Worm (Caenorhabditis elegans) whole organism, L2 larva: ENCODE measurements around the gene wht-7.

Experiments used
- ZK546.5 ChIP-seq: sonication (generic microtip); optimal IDR thresholded peaks from 2 replicates; lab custom pipeline; 2017; ENCODE audit warnings: missing biosample characterization, missing genetic modification characterization
- ama-1 ChIP-seq: fragments of 150-350 bp; optimal IDR thresholded peaks from 2 replicates; lab custom pipeline; 2018; ENCODE audit warnings: inconsistent platforms
- fos-1 ChIP-seq: fragments of 150-350 bp; optimal IDR thresholded peaks from 2 replicates; lab custom pipeline; 2014; ENCODE audit warnings: missing biosample characterization, missing genetic modification characterization
- lin-13 ChIP-seq: fragments of 150-350 bp; optimal IDR thresholded peaks from 2 replicates; lab custom pipeline; 2014; ENCODE audit warnings: missing biosample characterization, missing genetic modification reagents, missing genetic modification characterization
- lin-39 ChIP-seq: fragments of 150-350 bp; optimal IDR thresholded peaks from 2 replicates; lab custom pipeline; 2014; ENCODE audit warnings: missing biosample characterization, missing genetic modification reagents, missing genetic modification characterization
- lsy-2 ChIP-seq, 2 experiments: fragments of 150-350 bp in 1 of 2; sonication (generic microtip) in 1 of 2; optimal IDR thresholded peaks; 2 replicates each; lab custom pipeline; 2014 to 2017; ENCODE audit warnings: missing biosample characterization in 2 of 2, missing genetic modification characterization in 2 of 2
- nhr-11 ChIP-seq: fragments of 150-350 bp; optimal IDR thresholded peaks from 2 replicates; lab custom pipeline; 2014; ENCODE audit warnings: missing biosample characterization, missing genetic modification characterization
- nhr-237 ChIP-seq: fragments of 150-350 bp; optimal IDR thresholded peaks from 2 replicates; lab custom pipeline; 2014; ENCODE audit warnings: missing biosample characterization, missing genetic modification characterization
- sem-4 ChIP-seq: fragments of 150-350 bp; optimal IDR thresholded peaks from 2 replicates; lab custom pipeline; 2014; ENCODE audit warnings: missing biosample characterization, missing genetic modification reagents, missing genetic modification characterization
- unc-39 ChIP-seq: fragments of 150-350 bp; optimal IDR thresholded peaks from 2 replicates; lab custom pipeline; 2014; ENCODE audit warnings: missing biosample characterization, missing genetic modification characterization
- ztf-11 ChIP-seq: sonication (generic microtip); optimal IDR thresholded peaks from 2 replicates; lab custom pipeline; 2017; ENCODE audit warnings: missing biosample characterization, missing genetic modification characterization

ce11 chrIII:6170038-6170437 is 20.6 kb upstream of the wht-7 start:
- TF ChIP-seq unc-39 (tag; lab: Kevin White, UChicago) (no peak), ztf-11 (tag; lab: Kevin White, UChicago) (no peak), nhr-11 (no peak), lin-39 (no peak), lin-13 (GFP tag; lab: Kevin White, UChicago) (no peak), ama-1 (lab: Kevin White, UChicago) (peak; percentile 56), fos-1 (peak; percentile 3), sem-4 (tag; lab: Kevin White, UChicago) (no peak), ZK546.5 (tag; lab: Kevin White, UChicago) (no peak), nhr-237 (tag; lab: Kevin White, UChicago) (no peak), lsy-2 (tag; optimal IDR thresholded peaks at IDR 0.05; lab: Kevin White, UChicago) (peak in 1 of 2 experiments; percentile 60)
